Fruit fly (Drosophila melanogaster) whole organism, adult: ENCODE measurements around the gene orion.

Experiments used
- CG1620 ChIP-seq: fragments of 200-800 bp; sonication (Bioruptor generic); optimal IDR thresholded peaks from 2 replicates; lab custom pipeline; 2016; ENCODE audit warnings: missing biosample characterization, missing genetic modification characterization
- CG7045 ChIP-seq: fragments of 200-800 bp; sonication (Bioruptor generic); optimal IDR thresholded peaks from 2 replicates; lab custom pipeline; 2017; ENCODE audit warnings: missing biosample characterization, mild to moderate bottlenecking, missing genetic modification characterization
- Clk ChIP-seq: fragments of 200-800 bp; sonication (Bioruptor generic); optimal IDR thresholded peaks from 2 replicates; lab custom pipeline; 2017; ENCODE audit warnings: missing biosample characterization, missing genetic modification characterization
- Crg-1 ChIP-seq: fragments of 200-800 bp; sonication (Bioruptor generic); optimal IDR thresholded peaks from 2 replicates; lab custom pipeline; 2016; ENCODE audit warnings: missing biosample characterization, missing genetic modification characterization
- kay ChIP-seq: fragments of 200-800 bp; sonication (Bioruptor generic); peaks from one replicate; lab custom pipeline; 2016; ENCODE audit warnings: missing biosample characterization, missing genetic modification characterization, borderline replicate concordance
- toe ChIP-seq: fragments of 200-800 bp; sonication (Bioruptor generic); optimal IDR thresholded peaks from 2 replicates; lab custom pipeline; 2016; ENCODE audit warnings: missing biosample characterization, missing genetic modification characterization

- TF ChIP-seq Crg-1 = no peak
- no peak for TF ChIP-seq CG1620
- no peak for TF ChIP-seq Clk
- TF ChIP-seq kay (GFP tag; lab: Kevin White, UChicago) = no peak
- no peak for TF ChIP-seq toe (GFP tag; lab: Kevin White, UChicago)
- TF ChIP-seq CG7045 (GFP tag; lab: Kevin White, UChicago) = no peak
Observed at dm6 chrX:7909482-7909881, 37.2 kb downstream of the orion start.
